Worm (Caenorhabditis elegans) whole organism, L4 larva: ENCODE data around the gene vab-8.

Experiments
- F10B5.3 ChIP-seq: sonication (generic microtip); optimal IDR thresholded peaks from 2 replicates; lab custom pipeline; 2016; ENCODE audit warnings: mild to moderate bottlenecking, missing genetic modification characterization, missing compliant biosample characterization
- F44E2.7 ChIP-seq: fragments of 200-800 bp; sonication (Bioruptor generic); IDR thresholded peaks from 2 replicates; pipeline ENCODE4 v2.1.2; 2022; ENCODE audit warnings: missing genetic modification characterization, missing compliant biosample characterization
- T20F7.1 ChIP-seq: fragments of 200-800 bp; sonication (Bioruptor generic); optimal IDR thresholded peaks from 2 replicates; lab custom pipeline; 2018; ENCODE audit warnings: mild to moderate bottlenecking, missing genetic modification characterization, missing compliant biosample characterization
- Y48G9A.11 ChIP-seq: fragments of 200-800 bp; sonication (Bioruptor generic); IDR thresholded peaks from 2 replicates; pipeline ENCODE4 v1.3.6; 2022; ENCODE audit warnings: missing genetic modification reagents, missing genetic modification characterization, missing compliant biosample characterization
- aha-1 ChIP-seq: fragments of 150-350 bp; peaks from one replicate; lab custom pipeline; 2014; ENCODE audit warnings: missing biosample characterization, missing genetic modification characterization
- arid-1 ChIP-seq: fragments of 200-800 bp; sonication (Bioruptor generic); conservative IDR thresholded peaks from 2 replicates; pipeline ENCODE4 v1.3.6; 2022; ENCODE audit warnings: missing genetic modification reagents, missing genetic modification characterization, missing compliant biosample characterization
- attf-4 ChIP-seq: sonication (generic microtip); optimal IDR thresholded peaks from 3 replicates; lab custom pipeline; 2017; ENCODE audit warnings: missing biosample characterization, missing genetic modification characterization
- ceh-28 ChIP-seq: fragments of 150-350 bp; optimal IDR thresholded peaks from 2 replicates; lab custom pipeline; 2014; ENCODE audit warnings: missing biosample characterization, missing genetic modification reagents, missing genetic modification characterization
- ceh-62 ChIP-seq: sonication (generic microtip); optimal IDR thresholded peaks from 2 replicates; lab custom pipeline; 2017; ENCODE audit warnings: missing biosample characterization, missing genetic modification characterization
- ceh-82 ChIP-seq: sonication (generic microtip); optimal IDR thresholded peaks from 2 replicates; lab custom pipeline; 2017; ENCODE audit warnings: missing biosample characterization, missing genetic modification characterization
- cey-2 ChIP-seq: sonication (generic microtip); optimal IDR thresholded peaks from 3 replicates; lab custom pipeline; 2017; ENCODE audit warnings: missing genetic modification characterization, mild to moderate bottlenecking, missing compliant biosample characterization, antibody characterized with exemption, borderline replicate concordance; ENCODE audit not compliant: insufficient read depth
- daf-12 ChIP-seq: fragments of 150-350 bp; optimal IDR thresholded peaks from 2 replicates; lab custom pipeline; 2014; ENCODE audit warnings: missing biosample characterization, missing genetic modification reagents, missing genetic modification characterization
- daf-16 ChIP-seq, 3 experiments: sonication (generic microtip); optimal IDR thresholded peaks; 2 replicates each; lab custom pipeline; 2016 to 2017; ENCODE audit warnings: missing genetic modification characterization in 3 of 3, missing genetic modification reagents in 3 of 3, mild to moderate bottlenecking in 2 of 3, missing compliant biosample characterization in 2 of 3, missing biosample characterization in 1 of 3, moderate library complexity in 1 of 3
- dmd-6 ChIP-seq: fragments of 200-800 bp; sonication (Bioruptor generic); IDR thresholded peaks from 2 replicates; pipeline ENCODE4 v1.3.6; 2022; ENCODE audit warnings: missing genetic modification reagents, missing genetic modification characterization, missing compliant biosample characterization
- dpl-1 ChIP-seq: fragments of 150-350 bp; optimal IDR thresholded peaks from 2 replicates; lab custom pipeline; 2014; ENCODE audit warnings: missing biosample characterization, missing genetic modification reagents, missing genetic modification characterization
- dve-1 ChIP-seq: sonication (generic microtip); optimal IDR thresholded peaks from 2 replicates; lab custom pipeline; 2017; ENCODE audit warnings: antibody characterized with exemption, mild to moderate bottlenecking, missing genetic modification characterization, missing compliant biosample characterization; ENCODE audit not compliant: insufficient read depth
- fos-1 ChIP-seq: fragments of 150-350 bp; optimal IDR thresholded peaks from 2 replicates; lab custom pipeline; 2014; ENCODE audit warnings: missing biosample characterization, missing genetic modification characterization
- hlh-30 ChIP-seq: sonication (generic microtip); optimal IDR thresholded peaks from 2 replicates; lab custom pipeline; 2017; ENCODE audit warnings: antibody characterized with exemption, mild to moderate bottlenecking, missing genetic modification characterization, missing compliant biosample characterization; ENCODE audit not compliant: insufficient read depth
- hmg-1.1 ChIP-seq: fragments of 200-800 bp; sonication (Bioruptor generic); IDR thresholded peaks from 2 replicates; pipeline ENCODE4 v1.3.6; 2022; ENCODE audit warnings: missing genetic modification reagents, missing genetic modification characterization, missing compliant biosample characterization
- jun-1 ChIP-seq: fragments of 150-350 bp; optimal IDR thresholded peaks from 2 replicates; lab custom pipeline; 2014; ENCODE audit warnings: missing biosample characterization, missing genetic modification reagents, missing genetic modification characterization
- lin-13 ChIP-seq: fragments of 150-350 bp; optimal IDR thresholded peaks from 2 replicates; lab custom pipeline; 2014; ENCODE audit warnings: missing biosample characterization, missing genetic modification reagents, missing genetic modification characterization
- lin-38 ChIP-seq: fragments of 200-800 bp; sonication (Bioruptor generic); IDR thresholded peaks from 2 replicates; pipeline ENCODE4 v1.3.6; 2022; ENCODE audit warnings: missing genetic modification reagents, missing genetic modification characterization, missing compliant biosample characterization
- lir-3 ChIP-seq: sonication (generic microtip); optimal IDR thresholded peaks from 2 replicates; lab custom pipeline; 2016; ENCODE audit warnings: mild to moderate bottlenecking, missing genetic modification characterization, missing compliant biosample characterization
- lsy-2 ChIP-seq, 2 experiments: fragments of 150-350 bp in 1 of 2; sonication (generic microtip) in 1 of 2; optimal IDR thresholded peaks; 2 replicates each; lab custom pipeline; 2014 to 2017; ENCODE audit warnings: missing biosample characterization in 2 of 2, missing genetic modification characterization in 2 of 2
- madf-5 ChIP-seq, 2 experiments: fragments of 200-800 bp; sonication (Bioruptor generic); IDR thresholded peaks; 2 replicates each; pipeline ENCODE4 v1.3.6; 2022; ENCODE audit warnings: missing compliant biosample characterization in 2 of 2, missing genetic modification characterization in 2 of 2
- mep-1 ChIP-seq: fragments of 150-350 bp; sonication (generic microtip); optimal IDR thresholded peaks from 3 replicates; lab custom pipeline; 2014; ENCODE audit warnings: missing biosample characterization, missing genetic modification characterization
- mes-2 ChIP-seq: sonication (generic microtip); optimal IDR thresholded peaks from 2 replicates; lab custom pipeline; 2016; ENCODE audit warnings: missing genotype, mild to moderate bottlenecking, missing genetic modification characterization, missing compliant biosample characterization; ENCODE audit not compliant: poor library complexity, severe bottlenecking
- nhr-102 ChIP-seq: sonication (generic microtip); optimal IDR thresholded peaks from 2 replicates; lab custom pipeline; 2016; ENCODE audit warnings: mild to moderate bottlenecking, missing genetic modification characterization, moderate library complexity, missing compliant biosample characterization
- nhr-11 ChIP-seq: fragments of 150-350 bp; optimal IDR thresholded peaks from 2 replicates; lab custom pipeline; 2014; ENCODE audit warnings: missing biosample characterization, missing genetic modification characterization
- nhr-237 ChIP-seq: sonication (generic microtip); optimal IDR thresholded peaks from 2 replicates; lab custom pipeline; 2017; ENCODE audit warnings: missing biosample characterization, missing genetic modification characterization
- nhr-25 ChIP-seq: sonication (generic microtip); optimal IDR thresholded peaks from 2 replicates; lab custom pipeline; 2017; ENCODE audit warnings: missing genetic modification characterization, mild to moderate bottlenecking, missing compliant biosample characterization, antibody characterized with exemption, moderate library complexity, borderline replicate concordance; ENCODE audit not compliant: insufficient read depth
- nhr-28 ChIP-seq: fragments of 150-350 bp; optimal IDR thresholded peaks from 2 replicates; lab custom pipeline; 2014; ENCODE audit warnings: missing biosample characterization, missing genetic modification characterization
- nhr-48 ChIP-seq: sonication (generic microtip); optimal IDR thresholded peaks from 2 replicates; lab custom pipeline; 2016; ENCODE audit warnings: mild to moderate bottlenecking, missing genetic modification characterization, missing compliant biosample characterization
- nhr-6 ChIP-seq: fragments of 150-350 bp; optimal IDR thresholded peaks from 2 replicates; lab custom pipeline; 2014; ENCODE audit warnings: missing biosample characterization, missing genetic modification characterization
- pqm-1 ChIP-seq: sonication (generic microtip); optimal IDR thresholded peaks from 2 replicates; lab custom pipeline; 2017; ENCODE audit warnings: missing biosample characterization, missing genetic modification characterization
- rbr-2 ChIP-seq: sonication (generic microtip); optimal IDR thresholded peaks from 2 replicates; lab custom pipeline; 2016; ENCODE audit warnings: missing genotype, missing genetic modification characterization, missing compliant biosample characterization
- zip-11 ChIP-seq: fragments of 200-800 bp; sonication (Bioruptor generic); IDR thresholded peaks from 2 replicates; pipeline ENCODE4 v1.3.6; 2022; ENCODE audit warnings: missing genetic modification characterization, missing compliant biosample characterization
- zip-2 ChIP-seq: fragments of 150-350 bp; optimal IDR thresholded peaks from 2 replicates; lab custom pipeline; 2014; ENCODE audit warnings: missing biosample characterization, missing genetic modification characterization
- ztf-11 ChIP-seq: fragments of 150-350 bp; optimal IDR thresholded peaks from 2 replicates; lab custom pipeline; 2014; ENCODE audit warnings: missing biosample characterization, missing genetic modification characterization

Gene vab-8

ce11 chrV:12190943-12191569, 22.1 kb upstream of the vab-8 start, which contains the start of gene dpy-30:
TSS of gene dpy-30 (plus strand) at chrV:12191519.
- peak; percentile 76 for TF ChIP-seq T20F7.1 (GFP tag; lab: Kevin White, UChicago)
- TF ChIP-seq cey-2 (tag; lab: Kevin White, UChicago) = no peak
- no peak for TF ChIP-seq ceh-82 (tag; lab: Kevin White, UChicago)
- peak; percentile 3 for TF ChIP-seq nhr-28 (tag; lab: Kevin White, UChicago)
- no peak for TF ChIP-seq pqm-1
- no peak for TF ChIP-seq ztf-11
- peak; percentile 77 for TF ChIP-seq mes-2
- peak; percentile 59; the same call in 1 of the 2 replicates for TF ChIP-seq Y48G9A.11
- no peak for TF ChIP-seq zip-2 (tag; lab: Kevin White, UChicago)
- TF ChIP-seq nhr-11 (tag; lab: Kevin White, UChicago) = peak; percentile 2
- TF ChIP-seq ceh-62 (tag; lab: Kevin White, UChicago) = no peak
- no peak for TF ChIP-seq F44E2.7 (GFP tag; lab: Robert Waterston, UW)
- TF ChIP-seq hlh-30 (tag; lab: Kevin White, UChicago) = peak; percentile 84
- no peak for TF ChIP-seq dmd-6
- TF ChIP-seq mep-1 = peak; percentile 56
- peak; percentile 64 to 97 for TF ChIP-seq lsy-2 (tag; optimal IDR thresholded peaks at IDR 0.05; lab: Kevin White, UChicago)
- TF ChIP-seq hmg-1.1 (GFP tag; lab: Robert Waterston, UW) = 0 out of 2 replicates have a peak, but pooled peaks have one; percentile 43
- TF ChIP-seq ceh-28 (tag; lab: Kevin White, UChicago) = no peak
- TF ChIP-seq nhr-25 (tag; lab: Kevin White, UChicago) = peak; percentile 34
- TF ChIP-seq dpl-1 (GFP tag; lab: Kevin White, UChicago) = peak; percentile 71
- TF ChIP-seq nhr-102 = no peak
- TF ChIP-seq nhr-237 (tag; lab: Kevin White, UChicago) = no peak
- no peak for TF ChIP-seq jun-1 (tag; lab: Kevin White, UChicago)
- TF ChIP-seq dve-1 (tag; lab: Kevin White, UChicago) = peak; percentile 39
- TF ChIP-seq nhr-48 (tag; lab: Kevin White, UChicago) = no peak
- no peak for TF ChIP-seq attf-4 (tag; lab: Kevin White, UChicago)
- TF ChIP-seq fos-1 = no peak
- TF ChIP-seq zip-11 = no peak
- peak; percentile 22 for TF ChIP-seq rbr-2 (tag; lab: Kevin White, UChicago)
- no peak for TF ChIP-seq daf-16 (GFP tag; optimal IDR thresholded peaks at IDR 0.05; lab: Kevin White, UChicago)
- TF ChIP-seq daf-16 (tag; optimal IDR thresholded peaks at IDR 0.05; lab: Kevin White, UChicago) = peak; percentile 44
- TF ChIP-seq F10B5.3 (tag; lab: Kevin White, UChicago) = no peak
- peak; percentile 84 for TF ChIP-seq nhr-6 (tag; lab: Kevin White, UChicago)
- TF ChIP-seq madf-5 (GFP tag; IDR thresholded peaks at IDR 0.05; lab: Robert Waterston, UW) = no peak
- TF ChIP-seq daf-12 = no peak
- TF ChIP-seq lir-3 = no peak
- TF ChIP-seq lin-13 (GFP tag; lab: Kevin White, UChicago) = no peak
- peak; percentile 48; the same call in 1 of the 2 replicates for TF ChIP-seq arid-1 (GFP tag; lab: Robert Waterston, UW)

- peak; percentile 57 for TF ChIP-seq Y48G9A.11
- TF ChIP-seq hlh-30 (tag; lab: Kevin White, UChicago) = no peak
- TF ChIP-seq T20F7.1 (GFP tag; lab: Kevin White, UChicago) = peak; percentile 4
- peak; percentile 45 for TF ChIP-seq lin-38 (GFP tag; lab: Robert Waterston, UW)
- TF ChIP-seq aha-1 (tag; lab: Kevin White, UChicago) = no peak
Measured at ce11 chrV:12192129-12192528, 21.0 kb upstream of the vab-8 start, which contains the start of gene rnp-1. TSS of gene rnp-1 (plus strand) at chrV:12192273.
